Worm (Caenorhabditis elegans): ENCODE measurements around the gene kmo-1.

DNA sequence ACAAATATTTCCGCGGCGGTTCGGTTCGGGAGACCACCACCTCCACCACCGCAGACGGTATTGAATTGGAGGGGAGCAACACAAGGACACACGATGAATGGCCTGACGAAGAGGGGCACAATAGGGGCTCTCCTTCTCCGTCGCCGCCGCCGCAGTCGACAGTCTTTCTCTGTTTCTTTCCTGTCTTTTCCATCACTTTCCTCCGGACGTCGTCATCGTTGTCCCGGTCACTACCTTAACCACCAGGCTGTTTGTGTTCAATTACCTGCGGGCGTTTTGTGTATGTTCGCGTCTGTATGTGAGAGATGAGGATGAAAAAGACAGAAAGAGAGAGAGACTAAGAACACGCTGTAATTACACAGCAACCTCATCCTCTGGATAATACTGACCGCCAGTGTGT is 30.6 kb downstream of the kmo-1 start:
- no peak for TF ChIP-seq ama-1 (optimal IDR thresholded peaks at IDR 0.05)
- no peak for TF ChIP-seq ceh-36 (tag; optimal IDR thresholded peaks at IDR 0.05)
- TF ChIP-seq F13C5.2 (tag; optimal IDR thresholded peaks at IDR 0.05) = no peak
- TF ChIP-seq B0310.2 (tag; optimal IDR thresholded peaks at IDR 0.05) = no peak
- no peak for TF ChIP-seq scrt-1 (GFP tag; IDR thresholded peaks at IDR 0.05)
- TF ChIP-seq pes-1 (GFP tag; IDR thresholded peaks at IDR 0.05) = no peak

Data from whole organism, early embryonic.